Fruit fly (Drosophila melanogaster): ENCODE results near the gene Nuf2.

The Nuf2 gene

DNA sequence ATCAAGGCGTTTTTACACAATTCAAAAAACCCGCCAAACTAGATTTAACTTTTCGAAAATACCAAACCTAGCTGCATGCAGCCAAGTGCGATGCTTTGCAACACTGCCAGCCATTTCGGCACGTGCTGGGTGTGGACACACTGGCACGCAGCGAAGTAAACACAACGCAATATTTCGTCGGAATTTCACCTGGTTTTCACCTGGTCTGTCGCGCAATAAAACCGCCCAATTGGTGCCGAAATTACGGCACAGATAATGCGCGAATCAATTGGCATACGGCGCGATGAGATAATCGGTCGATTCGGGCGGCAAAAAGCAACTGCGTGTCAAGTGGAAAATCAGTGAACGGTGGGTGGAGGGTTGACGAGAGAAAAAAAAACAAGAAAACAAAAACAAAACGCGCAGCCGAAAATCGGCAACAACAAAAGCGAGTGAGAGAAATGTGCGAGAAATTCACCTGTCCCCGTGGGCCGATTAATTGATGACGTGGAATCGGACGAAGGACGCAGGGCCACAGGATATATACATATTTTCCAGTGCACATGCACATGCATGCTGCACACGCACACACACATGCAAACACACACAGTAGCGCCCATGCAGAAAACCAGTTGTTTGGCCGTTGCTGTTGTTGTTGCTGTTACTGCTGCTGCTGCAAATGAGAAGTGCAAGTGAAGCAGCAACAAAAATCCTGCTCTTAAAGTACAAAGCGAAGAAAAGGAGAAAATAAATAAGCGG is 9.3 kb downstream of the Nuf2 start, which contains the start of gene Mnn1 (continued):
- TF ChIP-seq CG9437 (GFP tag; optimal IDR thresholded peaks at IDR 0.05) (no peak), CG10565 (GFP tag; optimal IDR thresholded peaks at IDR 0.05) (no peak), fru (optimal IDR thresholded peaks at IDR 0.05) (no peak), CG1832 (GFP tag; optimal IDR thresholded peaks at IDR 0.05) (no peak), scrt (GFP tag; optimal IDR thresholded peaks at IDR 0.05) (no peak), TFAM (GFP tag; optimal IDR thresholded peaks at IDR 0.05) (no peak), CHES-1-like (GFP tag; optimal IDR thresholded peaks at IDR 0.05) (peak; percentile 87), lov (optimal IDR thresholded peaks at IDR 0.05) (no peak), lov (GFP tag; IDR thresholded peaks at IDR 0.05) (0 out of 3 replicates have a peak, but pooled peaks have one; percentile 31), CG2202 (tag; optimal IDR thresholded peaks at IDR 0.05) (no peak), pros (GFP tag; optimal IDR thresholded peaks at IDR 0.05) (no peak), CG34422 (GFP tag; IDR thresholded peaks at IDR 0.05) (peak; percentile 87; the same call in 2 of the 3 replicates), CG3847 (GFP tag; IDR thresholded peaks at IDR 0.05) (peak; percentile 74), Deaf1 (tag; optimal IDR thresholded peaks at IDR 0.05) (no peak), Ravus (GFP tag; IDR thresholded peaks at IDR 0.05) (no peak), Bdp1 (GFP tag; optimal IDR thresholded peaks at IDR 0.05) (peak; percentile 17), CG3281 (GFP tag; optimal IDR thresholded peaks at IDR 0.05) (peak; percentile 32), CG6175 (GFP tag; IDR thresholded peaks at IDR 0.05) (no peak), CG4820 (GFP tag; optimal IDR thresholded peaks at IDR 0.05) (peak; percentile 10), tll (GFP tag; optimal IDR thresholded peaks at IDR 0.05) (peak in 1 of 2 experiments; percentile 49), grn (GFP tag; optimal IDR thresholded peaks at IDR 0.05) (no peak), amos (GFP tag; IDR thresholded peaks at IDR 0.05; ENCODE audit: partially characterized antibody) (no peak; the same call in 1 of the 2 replicates), CG10209 (GFP tag; optimal IDR thresholded peaks at IDR 0.05) (peak; percentile 33), vfl (GFP tag; optimal IDR thresholded peaks at IDR 0.05) (peak; percentile 52), E2f1 (GFP tag; IDR thresholded peaks at IDR 0.05) (0 out of 2 replicates have a peak, but pooled peaks have one; percentile 15), Awh (GFP tag; IDR thresholded peaks at IDR 0.05) (no peak), schlank (tag; optimal IDR thresholded peaks at IDR 0.05) (no peak), jigr1 (GFP tag; IDR thresholded peaks at IDR 0.05) (no peak), rib (GFP tag; IDR thresholded peaks at IDR 0.05) (peak; percentile 40; the same call in 1 of the 2 replicates), vvl (GFP tag; IDR thresholded peaks at IDR 0.05) (peak; percentile 31; the same call in 1 of the 2 replicates), CG1647 (GFP tag; optimal IDR thresholded peaks at IDR 0.05) (peak; percentile 29), Doc2 (GFP tag; IDR thresholded peaks at IDR 0.05) (no peak), D19B (GFP tag; optimal IDR thresholded peaks at IDR 0.05) (no peak), Sry-β (GFP tag; optimal IDR thresholded peaks at IDR 0.05) (no peak), CG12391 (tag; optimal IDR thresholded peaks at IDR 0.05) (peak; percentile 21), knrl (GFP tag; IDR thresholded peaks at IDR 0.05; ENCODE audit: partially characterized antibody) (peak; percentile 31; the same call in 1 of the 3 replicates), Lpt (GFP tag; optimal IDR thresholded peaks at IDR 0.05) (no peak), btn (GFP tag; optimal IDR thresholded peaks at IDR 0.05) (peak; percentile 6), lola (GFP tag; optimal IDR thresholded peaks at IDR 0.05) (no peak), CG3065 (GFP tag; optimal IDR thresholded peaks at IDR 0.05) (peak; percentile 3), zfh1 (GFP tag; IDR thresholded peaks at IDR 0.05) (0 out of 3 replicates have a peak, but pooled peaks have one; percentile 49), CG15011 (GFP tag; optimal IDR thresholded peaks at IDR 0.05) (no peak), ato (GFP tag; IDR thresholded peaks at IDR 0.05; ENCODE audit: partially characterized antibody) (no peak), CG6813 (GFP tag; optimal IDR thresholded peaks at IDR 0.05) (no peak), gcm2 (GFP tag; optimal IDR thresholded peaks at IDR 0.05) (no peak), Dip3 (GFP tag; optimal IDR thresholded peaks at IDR 0.05) (peak; percentile 40), CG3726 (GFP tag; IDR thresholded peaks at IDR 0.05) (no peak), CG3838 (GFP tag; optimal IDR thresholded peaks at IDR 0.05) (no peak), HLH4C (GFP tag; IDR thresholded peaks at IDR 0.05; ENCODE audit: partially characterized antibody) (no peak), cad (GFP tag; optimal IDR thresholded peaks at IDR 0.05) (no peak)

Measured in whole organism, embryonic.